Fruit fly (Drosophila melanogaster) whole organism, embryonic: ENCODE measurements around the gene Tmep.

Source experiments
- CG10274 ChIP-seq: fragments of 200-800 bp; sonication (Bioruptor generic); optimal IDR thresholded peaks from 3 replicates; lab custom pipeline; 2017; ENCODE audit warnings: missing biosample characterization, mild to moderate bottlenecking, missing genetic modification characterization
- CG10431 ChIP-seq: fragments of 200-800 bp; sonication (Bioruptor generic); optimal IDR thresholded peaks from 3 replicates; lab custom pipeline; 2018; ENCODE audit warnings: missing biosample characterization, mild to moderate bottlenecking, missing genetic modification characterization
- CG10565 ChIP-seq: fragments of 200-800 bp; sonication (Bioruptor generic); optimal IDR thresholded peaks from 3 replicates; lab custom pipeline; 2016; ENCODE audit warnings: missing biosample characterization, mild to moderate bottlenecking, missing genetic modification characterization
- CG11093 ChIP-seq: fragments of 200-800 bp; sonication (Bioruptor generic); IDR thresholded peaks from 3 replicates; pipeline ENCODE4 v1.3.6; 2022; ENCODE audit warnings: missing biosample characterization, missing genetic modification characterization
- CG13624 ChIP-seq: fragments of 200-800 bp; sonication (Bioruptor generic); optimal IDR thresholded peaks from 2 replicates; lab custom pipeline; 2016; ENCODE audit warnings: missing biosample characterization, missing genetic modification characterization
- CG13775 ChIP-seq: fragments of 200-800 bp; sonication (Bioruptor generic); optimal IDR thresholded peaks from 3 replicates; lab custom pipeline; 2017; ENCODE audit warnings: missing biosample characterization, mild to moderate bottlenecking, missing genetic modification characterization
- CG16815 ChIP-seq: fragments of 200-800 bp; sonication (Bioruptor generic); optimal IDR thresholded peaks from 3 replicates; lab custom pipeline; 2017; ENCODE audit warnings: missing biosample characterization, mild to moderate bottlenecking, missing genetic modification characterization
- CG18476 ChIP-seq: fragments of 200-800 bp; sonication (Bioruptor generic); optimal IDR thresholded peaks from 2 replicates; lab custom pipeline; 2016; ENCODE audit warnings: missing biosample characterization, mild to moderate bottlenecking, missing genetic modification characterization
- CG2199 ChIP-seq: fragments of 200-800 bp; sonication (Bioruptor generic); IDR thresholded peaks from 3 replicates; pipeline ENCODE4 v1.3.6; 2022; ENCODE audit warnings: missing biosample characterization, missing genetic modification characterization
- CG3838 ChIP-seq: fragments of 200-800 bp; sonication (Bioruptor generic); optimal IDR thresholded peaks from 3 replicates; lab custom pipeline; 2016; ENCODE audit warnings: missing biosample characterization, missing genetic modification characterization
- CG3995 ChIP-seq: fragments of 200-800 bp; sonication (Bioruptor generic); optimal IDR thresholded peaks from 3 replicates; lab custom pipeline; 2016; ENCODE audit warnings: missing biosample characterization, missing genetic modification characterization
- CG42726 ChIP-seq: fragments of 200-800 bp; sonication (Bioruptor generic); IDR thresholded peaks from 2 replicates; pipeline ENCODE4 v1.3.6; 2022; ENCODE audit warnings: missing biosample characterization, missing genetic modification characterization; ENCODE audit not compliant: partially characterized antibody
- CG7839 ChIP-seq: fragments of 200-800 bp; sonication (Bioruptor generic); optimal IDR thresholded peaks from 3 replicates; lab custom pipeline; 2018; ENCODE audit warnings: missing biosample characterization, mild to moderate bottlenecking, missing genetic modification characterization, moderate library complexity
- CG8089 ChIP-seq: fragments of 200-800 bp; sonication (Bioruptor generic); optimal IDR thresholded peaks from 3 replicates; lab custom pipeline; 2016; ENCODE audit warnings: missing biosample characterization, missing genetic modification characterization
- CG8359 ChIP-seq: fragments of 200-800 bp; sonication (Bioruptor generic); optimal IDR thresholded peaks from 2 replicates; lab custom pipeline; 2017; ENCODE audit warnings: missing biosample characterization, mild to moderate bottlenecking, missing genetic modification characterization, borderline replicate concordance
- CG8765 ChIP-seq: fragments of 200-800 bp; sonication (Bioruptor generic); IDR thresholded peaks from 2 replicates; pipeline ENCODE4 v1.3.6; 2022; ENCODE audit warnings: missing biosample characterization, missing genetic modification characterization
- CG9215 ChIP-seq: fragments of 200-800 bp; sonication (Bioruptor generic); IDR thresholded peaks from 2 replicates; pipeline ENCODE4 v1.3.6; 2022; ENCODE audit warnings: missing biosample characterization, missing genetic modification characterization
- CHES-1-like ChIP-seq: fragments of 200-800 bp; sonication (Bioruptor generic); optimal IDR thresholded peaks from 2 replicates; lab custom pipeline; 2016; ENCODE audit warnings: missing biosample characterization, missing genetic modification characterization
- D19A ChIP-seq: fragments of 200-800 bp; optimal IDR thresholded peaks from 3 replicates; lab custom pipeline; 2019; ENCODE audit warnings: missing biosample characterization, mild to moderate bottlenecking, missing genetic modification characterization, moderate library complexity
- Dek ChIP-seq: fragments of 200-800 bp; sonication (Bioruptor generic); optimal IDR thresholded peaks from 3 replicates; lab custom pipeline; 2019; ENCODE audit warnings: missing biosample characterization, mild to moderate bottlenecking, missing genetic modification characterization, moderate library complexity
- Dip3 ChIP-seq: fragments of 200-800 bp; sonication (Bioruptor generic); optimal IDR thresholded peaks from 3 replicates; lab custom pipeline; 2016; ENCODE audit warnings: missing biosample characterization, missing genetic modification characterization
- Fer1 ChIP-seq: fragments of 200-800 bp; sonication (Bioruptor generic); optimal IDR thresholded peaks from 2 replicates; lab custom pipeline; 2017; ENCODE audit warnings: missing biosample characterization, mild to moderate bottlenecking, missing genetic modification characterization
- HmgD ChIP-seq: fragments of 200-800 bp; sonication (Bioruptor generic); optimal IDR thresholded peaks from 3 replicates; lab custom pipeline; 2016; ENCODE audit warnings: missing biosample characterization, missing genetic modification characterization
- Hr3 ChIP-seq: fragments of 200-800 bp; sonication (Bioruptor generic); optimal IDR thresholded peaks from 3 replicates; lab custom pipeline; 2016; ENCODE audit warnings: missing biosample characterization, missing genetic modification characterization
- MTF-1 ChIP-seq: fragments of 200-800 bp; sonication (Bioruptor generic); optimal IDR thresholded peaks from 2 replicates; lab custom pipeline; 2018; ENCODE audit warnings: missing biosample characterization, mild to moderate bottlenecking, missing genetic modification characterization, borderline replicate concordance
- NC2α ChIP-seq: fragments of 200-800 bp; sonication (Bioruptor generic); optimal IDR thresholded peaks from 2 replicates; lab custom pipeline; 2016; ENCODE audit warnings: missing biosample characterization, missing genetic modification characterization
- NC2β ChIP-seq: fragments of 200-800 bp; sonication (Bioruptor generic); optimal IDR thresholded peaks from 2 replicates; lab custom pipeline; 2016; ENCODE audit warnings: missing biosample characterization, missing genetic modification characterization
- Oli ChIP-seq: fragments of 200-800 bp; sonication (Bioruptor generic); optimal IDR thresholded peaks from 2 replicates; lab custom pipeline; 2018; ENCODE audit warnings: missing biosample characterization, mild to moderate bottlenecking, missing genetic modification characterization, moderate library complexity
- Optix ChIP-seq: fragments of 200-800 bp; sonication (Bioruptor generic); IDR thresholded peaks from 3 replicates; pipeline ENCODE4 v1.3.6; 2022; ENCODE audit warnings: missing biosample characterization, missing genetic modification characterization
- PHDP ChIP-seq: fragments of 200-800 bp; sonication (Bioruptor generic); optimal IDR thresholded peaks from 3 replicates; lab custom pipeline; 2018; ENCODE audit warnings: missing biosample characterization, mild to moderate bottlenecking, missing genetic modification characterization, moderate library complexity
- Ssrp ChIP-seq: fragments of 200-800 bp; sonication (Bioruptor generic); optimal IDR thresholded peaks from 2 replicates; lab custom pipeline; 2018; ENCODE audit warnings: missing biosample characterization, mild to moderate bottlenecking, missing genetic modification characterization, moderate library complexity
- aop ChIP-seq: fragments of 200-800 bp; sonication (Bioruptor generic); IDR thresholded peaks from 2 replicates; pipeline ENCODE4 v1.3.6; 2022; ENCODE audit warnings: missing biosample characterization, missing genetic modification characterization
- bsh ChIP-seq, 2 experiments: fragments of 200-800 bp; sonication (Bioruptor generic); optimal IDR thresholded peaks; 2 replicates each; lab custom pipeline; 2017 to 2018; ENCODE audit warnings: mild to moderate bottlenecking in 2 of 2, missing biosample characterization in 2 of 2, missing genetic modification characterization in 2 of 2, moderate library complexity in 1 of 2
- chm ChIP-seq: fragments of 200-800 bp; sonication (Bioruptor generic); IDR thresholded peaks from 2 replicates; pipeline ENCODE4 v1.3.6; 2022; ENCODE audit warnings: missing biosample characterization, missing genetic modification characterization
- chn ChIP-seq: fragments of 200-800 bp; sonication (Bioruptor generic); optimal IDR thresholded peaks from 2 replicates; lab custom pipeline; 2016; ENCODE audit warnings: missing biosample characterization, missing genetic modification characterization
- ci ChIP-seq: fragments of 200-800 bp; sonication (Bioruptor generic); IDR thresholded peaks from 3 replicates; pipeline ENCODE4 v1.3.6; 2022; ENCODE audit warnings: missing biosample characterization, missing genetic modification characterization
- crol ChIP-seq: fragments of 200-800 bp; sonication (Bioruptor generic); IDR thresholded peaks from 2 replicates; pipeline ENCODE4 v1.3.6; 2022; ENCODE audit warnings: missing biosample characterization, missing genetic modification characterization
- cwo ChIP-seq: fragments of 200-800 bp; sonication (Bioruptor generic); optimal IDR thresholded peaks from 3 replicates; lab custom pipeline; 2017; ENCODE audit warnings: missing biosample characterization, missing genetic modification characterization, mild to moderate bottlenecking, moderate library complexity, missing genetic modification reagents
- ems ChIP-seq: fragments of 200-800 bp; sonication (Bioruptor generic); optimal IDR thresholded peaks from 3 replicates; lab custom pipeline; 2016; ENCODE audit warnings: missing biosample characterization, missing genetic modification characterization
- ewg ChIP-seq: fragments of 200-800 bp; sonication (Bioruptor generic); optimal IDR thresholded peaks from 3 replicates; lab custom pipeline; 2017; ENCODE audit warnings: mild to moderate bottlenecking, missing biosample characterization, missing genetic modification reagents, missing genetic modification characterization
- exex ChIP-seq: fragments of 200-800 bp; sonication (Bioruptor generic); optimal IDR thresholded peaks from 4 replicates; lab custom pipeline; 2018; ENCODE audit warnings: missing biosample characterization, mild to moderate bottlenecking, missing genetic modification characterization, moderate library complexity
- gcm2 ChIP-seq: fragments of 200-800 bp; sonication (Bioruptor generic); optimal IDR thresholded peaks from 2 replicates; lab custom pipeline; 2016; ENCODE audit warnings: missing biosample characterization, missing genetic modification characterization
- insv ChIP-seq, 2 experiments: fragments of 200-800 bp; sonication (Bioruptor generic); optimal IDR thresholded peaks; 3 replicates each; lab custom pipeline; 2016 to 2018; ENCODE audit warnings: missing biosample characterization in 2 of 2, missing genetic modification characterization in 2 of 2
- jing ChIP-seq: fragments of 200-800 bp; sonication (Bioruptor generic); optimal IDR thresholded peaks from 2 replicates; lab custom pipeline; 2018; ENCODE audit warnings: missing biosample characterization, mild to moderate bottlenecking, missing genetic modification characterization
- ken ChIP-seq: fragments of 200-800 bp; sonication (Bioruptor generic); IDR thresholded peaks from 3 replicates; pipeline ENCODE4 v1.3.6; 2022; ENCODE audit warnings: missing biosample characterization, missing genetic modification characterization
- lab ChIP-seq: fragments of 200-800 bp; sonication (Bioruptor generic); optimal IDR thresholded peaks from 3 replicates; lab custom pipeline; 2017; ENCODE audit warnings: missing biosample characterization, missing genetic modification characterization, mild to moderate bottlenecking, moderate library complexity, missing genetic modification reagents
- maf-S ChIP-seq: fragments of 200-800 bp; sonication (Bioruptor generic); optimal IDR thresholded peaks from 2 replicates; lab custom pipeline; 2016; ENCODE audit warnings: missing biosample characterization, missing genetic modification characterization
- pzg ChIP-seq: fragments of 200-800 bp; sonication (Bioruptor generic); optimal IDR thresholded peaks from 3 replicates; lab custom pipeline; 2018; ENCODE audit warnings: missing biosample characterization, mild to moderate bottlenecking, missing genetic modification characterization, moderate library complexity
- sqz ChIP-seq: fragments of 200-800 bp; sonication (Bioruptor generic); optimal IDR thresholded peaks from 3 replicates; lab custom pipeline; 2018; ENCODE audit warnings: missing biosample characterization, mild to moderate bottlenecking, missing genetic modification characterization

Tmep gene

DNA sequence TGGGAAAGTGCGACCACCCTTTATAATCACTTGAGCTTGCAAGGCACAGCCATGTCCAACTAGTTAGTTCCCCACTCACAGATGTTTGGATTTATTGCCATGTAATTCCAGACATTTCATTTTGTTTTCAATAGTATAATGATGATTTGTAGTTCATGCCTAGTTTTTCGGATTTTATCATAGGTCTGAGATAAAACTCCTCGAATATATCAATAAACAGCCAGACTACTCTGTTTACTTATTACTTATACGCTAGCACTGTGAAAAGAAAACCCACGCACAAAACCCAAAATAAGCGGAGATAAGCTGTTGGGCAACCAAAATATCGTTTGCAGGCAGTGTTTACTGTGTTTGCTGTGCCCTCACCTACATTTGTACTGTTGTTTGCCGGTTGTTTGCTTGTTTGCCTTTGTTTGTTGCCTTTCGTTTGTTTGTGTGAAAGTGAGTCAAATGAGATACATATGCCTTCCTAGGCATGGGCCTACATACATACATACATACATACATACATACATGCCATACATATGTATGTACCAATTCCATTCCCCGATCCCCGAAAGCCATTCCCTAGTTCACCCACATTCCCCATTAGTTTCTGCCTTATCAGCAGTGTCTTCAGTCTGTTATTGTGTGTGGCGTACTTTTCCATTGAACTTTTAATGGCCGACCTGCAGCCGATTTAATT is 10.3 kb downstream of the Tmep start (continued):
- TF ChIP-seq gcm2 (GFP tag; lab: Kevin White, UChicago) (peak; percentile 1), chn (peak; percentile 50), maf-S (GFP tag; lab: Kevin White, UChicago) (peak; percentile 46), CG13775 (GFP tag; lab: Kevin White, UChicago) (peak; percentile 49), CG8765 (GFP tag; lab: Robert Waterston, UW) (no peak), CG42726 (GFP tag; lab: Robert Waterston, UW) (no peak), CG11093 (GFP tag; lab: Robert Waterston, UW) (no peak; the same call in 2 of the 3 replicates), jing (GFP tag; lab: Kevin White, UChicago) (peak; percentile 46), Dip3 (GFP tag; lab: Kevin White, UChicago) (peak; percentile 17), pzg (GFP tag; lab: Kevin White, UChicago) (no peak), HmgD (GFP tag; lab: Kevin White, UChicago) (no peak), insv (GFP tag; optimal IDR thresholded peaks at IDR 0.05; lab: Kevin White, UChicago) (peak in 1 of 2 experiments; percentile 47), CG13624 (GFP tag; lab: Kevin White, UChicago) (no peak), ci (peak; percentile 83), Oli (tag; lab: Kevin White, UChicago) (peak; percentile 64), NC2α (peak; percentile 66), NC2β (peak; percentile 50), ken (GFP tag; lab: Robert Waterston, UW) (peak; percentile 58; the same call in 1 of the 3 replicates), CG3838 (GFP tag; lab: Kevin White, UChicago) (peak; percentile 67), CG10431 (GFP tag; lab: Kevin White, UChicago) (peak; percentile 89), CHES-1-like (peak; percentile 72), ems (GFP tag; lab: Kevin White, UChicago) (peak; percentile 22), PHDP (tag; lab: Kevin White, UChicago) (peak; percentile 64), D19A (tag; lab: Kevin White, UChicago) (peak; percentile 71), CG16815 (GFP tag; lab: Kevin White, UChicago) (peak; percentile 26), CG8089 (GFP tag; lab: Kevin White, UChicago) (peak; percentile 72), Optix (GFP tag; lab: Robert Waterston, UW) (peak; percentile 73; the same call in 1 of the 3 replicates), cwo (peak; percentile 25), MTF-1 (GFP tag; lab: Kevin White, UChicago) (peak; percentile 90), CG3995 (peak; percentile 42), ewg (peak; percentile 41), chm (GFP tag; lab: Robert Waterston, UW) (peak; percentile 73), CG7839 (tag; lab: Kevin White, UChicago) (peak; percentile 76), lab (GFP tag; lab: Kevin White, UChicago) (peak; percentile 70), Ssrp (peak; percentile 47), CG9215 (GFP tag; lab: Robert Waterston, UW) (no peak), Dek (tag; lab: Kevin White, UChicago) (peak; percentile 0), bsh (GFP tag; optimal IDR thresholded peaks at IDR 0.05; lab: Kevin White, UChicago) (peak in 1 of 2 experiments; percentile 80), CG10274 (GFP tag; lab: Kevin White, UChicago) (peak; percentile 35), exex (tag; lab: Kevin White, UChicago) (peak; percentile 20), CG18476 (GFP tag; lab: Kevin White, UChicago) (peak; percentile 38), crol (GFP tag; lab: Robert Waterston, UW) (peak; percentile 90), sqz (peak; percentile 76), CG2199 (GFP tag; lab: Robert Waterston, UW) (no peak), aop (GFP tag; lab: Robert Waterston, UW) (no peak), CG10565 (GFP tag; lab: Kevin White, UChicago) (no peak), CG8359 (GFP tag; lab: Kevin White, UChicago) (peak; percentile 81), Hr3 (GFP tag; lab: Kevin White, UChicago) (peak; percentile 18), Fer1 (GFP tag; lab: Kevin White, UChicago) (peak; percentile 78)
